Worm (Caenorhabditis elegans) whole organism, L4 larva: ENCODE data around the gene ZK792.12.

Experiments used
- Y5F2A.4 ChIP-seq: fragments of 200-800 bp; sonication (Bioruptor generic); optimal IDR thresholded peaks from 2 replicates; lab custom pipeline; 2018; ENCODE audit warnings: mild to moderate bottlenecking, missing genetic modification characterization, missing compliant biosample characterization
- gei-8 ChIP-seq: fragments of 200-800 bp; sonication (Bioruptor generic); optimal IDR thresholded peaks from 2 replicates; lab custom pipeline; 2018; ENCODE audit warnings: mild to moderate bottlenecking, missing genetic modification characterization, missing compliant biosample characterization

DNA sequence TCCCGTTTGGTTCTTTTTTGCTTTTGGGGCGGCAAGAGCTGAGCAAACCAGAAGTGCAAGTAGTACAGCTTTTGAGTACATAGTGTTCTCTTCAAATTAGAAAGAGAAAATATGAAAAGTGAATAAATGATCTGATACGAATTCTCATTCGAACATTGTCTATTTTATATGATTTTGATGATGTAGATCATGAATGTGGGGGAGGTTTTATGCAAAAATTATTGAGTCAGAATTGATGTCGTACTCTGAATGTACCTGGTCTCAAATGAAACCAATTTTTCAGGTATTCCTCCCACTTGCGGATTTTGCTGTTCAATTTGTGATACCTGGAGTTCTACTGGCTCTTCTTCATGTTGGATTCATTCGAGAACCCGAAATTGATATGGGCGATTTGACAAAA is 46.6 kb downstream of the ZK792.12 start, which contains the start of gene K01A6.4:
- no peak for TF ChIP-seq Y5F2A.4 (GFP tag; lab: Kevin White, UChicago)
- TF ChIP-seq gei-8 (GFP tag; lab: Kevin White, UChicago) = no peak
